Worm (Caenorhabditis elegans): ENCODE results near the gene C33H5.16.

Gene C33H5.16

DNA sequence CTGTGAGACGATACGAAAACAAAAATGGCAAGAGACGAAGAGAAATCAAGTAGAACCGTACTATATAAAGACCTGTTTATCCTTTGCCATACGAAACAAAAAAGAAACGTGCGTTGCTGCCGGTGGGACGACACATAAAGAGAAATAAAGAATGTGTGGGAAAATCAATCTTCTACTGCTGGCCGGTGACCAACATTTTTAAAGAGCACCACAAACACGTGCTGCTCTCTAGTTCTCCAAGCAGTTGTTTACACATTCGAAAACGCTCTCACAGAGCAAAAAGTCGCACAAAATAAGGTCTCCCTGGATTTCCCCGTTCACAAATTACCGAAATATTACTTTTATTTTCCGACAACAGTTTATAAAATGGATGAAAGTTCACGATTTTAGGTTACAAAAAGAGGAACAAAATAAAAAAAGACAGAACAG lies 13.6 kb downstream of the C33H5.16 start, which contains the start of gene imp-3:
TSS of gene imp-3 (minus strand) at position 93 of the 429 bp plus-strand sequence.
- TF ChIP-seq mab-9 (GFP tag; IDR thresholded peaks at IDR 0.05) = no peak
- no peak for TF ChIP-seq egl-13 (tag; optimal IDR thresholded peaks at IDR 0.05)
- TF ChIP-seq dsc-1 (tag; optimal IDR thresholded peaks at IDR 0.05) = peak; percentile 18
- TF ChIP-seq aly-2 (tag; optimal IDR thresholded peaks at IDR 0.05) = peak; percentile 16
- TF ChIP-seq C04F5.9 (tag; optimal IDR thresholded peaks at IDR 0.05) = no peak
- no peak for TF ChIP-seq lin-39 (tag; optimal IDR thresholded peaks at IDR 0.05)
- no peak for TF ChIP-seq ceh-90 (tag; optimal IDR thresholded peaks at IDR 0.05)
- no peak for TF ChIP-seq fkh-10 (GFP tag; optimal IDR thresholded peaks at IDR 0.05)
- TF ChIP-seq efl-1 (optimal IDR thresholded peaks at IDR 0.05) = peak; percentile 26 to 42
- peak; percentile 21 to 95 for TF ChIP-seq efl-1 (GFP tag; optimal IDR thresholded peaks at IDR 0.05 in 1 of 2)
- TF ChIP-seq hpl-2 (GFP tag; optimal IDR thresholded peaks at IDR 0.05) = no peak
- no peak for TF ChIP-seq ceh-82 (tag; optimal IDR thresholded peaks at IDR 0.05)
- TF ChIP-seq ceh-88 (GFP tag; IDR thresholded peaks at IDR 0.05) = 0 out of 2 replicates have a peak, but pooled peaks have one; percentile 11
- TF ChIP-seq nhr-71 (tag; optimal IDR thresholded peaks at IDR 0.05) = peak; percentile 65
- no peak for TF ChIP-seq jun-1 (tag; optimal IDR thresholded peaks at IDR 0.05)
- no peak for TF ChIP-seq alr-1 (tag; optimal IDR thresholded peaks at IDR 0.05; ENCODE audit: borderline replicate concordance)
- no peak for TF ChIP-seq nhr-28 (tag; optimal IDR thresholded peaks at IDR 0.05)
- TF ChIP-seq ets-5 (GFP tag; IDR thresholded peaks at IDR 0.05) = no peak
- peak; percentile 66 for TF ChIP-seq nhr-47 (tag; optimal IDR thresholded peaks at IDR 0.05)
- TF ChIP-seq aha-1 (tag; optimal IDR thresholded peaks at IDR 0.05) = no peak
- peak; percentile 31 for TF ChIP-seq rnt-1 (tag; optimal IDR thresholded peaks at IDR 0.05)
- no peak for TF ChIP-seq nhr-76 (tag; optimal IDR thresholded peaks at IDR 0.05)
- TF ChIP-seq nhr-237 (tag; optimal IDR thresholded peaks at IDR 0.05) = no peak
- TF ChIP-seq pax-3 (tag; optimal IDR thresholded peaks at IDR 0.05) = no peak
- peak; percentile 13 to 62 for TF ChIP-seq lin-35 (GFP tag; optimal IDR thresholded peaks at IDR 0.05)
- TF ChIP-seq grh-1 (GFP tag; IDR thresholded peaks at IDR 0.05) = 0 out of 2 replicates have a peak, but pooled peaks have one; percentile 25
- TF ChIP-seq nhr-85 (tag) = peak; percentile 40
- peak; percentile 71 for TF ChIP-seq lin-14 (GFP tag; optimal IDR thresholded peaks at IDR 0.05)
- TF ChIP-seq nhr-90 (tag; optimal IDR thresholded peaks at IDR 0.05; ENCODE audit: poor library complexity) = peak; percentile 58
- TF ChIP-seq Y116A8C.19 (tag; optimal IDR thresholded peaks at IDR 0.05; ENCODE audit: borderline replicate concordance) = no peak
- peak in 1 of 2 experiments; percentile 78 for TF ChIP-seq mdl-1 (tag; optimal IDR thresholded peaks at IDR 0.05)
- no peak for TF ChIP-seq swsn-7 (tag; optimal IDR thresholded peaks at IDR 0.05)
- no peak for TF ChIP-seq egl-27 (tag; optimal IDR thresholded peaks at IDR 0.05)
- peak; percentile 21 for TF ChIP-seq blmp-1 (tag; optimal IDR thresholded peaks at IDR 0.05)
- no peak for TF ChIP-seq C16A3.4 (tag; optimal IDR thresholded peaks at IDR 0.05)
- no peak for TF ChIP-seq nhr-11 (tag; optimal IDR thresholded peaks at IDR 0.05)
- TF ChIP-seq sptf-1 (tag; optimal IDR thresholded peaks at IDR 0.05) = no peak
- no peak for TF ChIP-seq nhr-77 (tag; optimal IDR thresholded peaks at IDR 0.05)
- TF ChIP-seq pqm-1 (tag; optimal IDR thresholded peaks at IDR 0.05) = no peak
- peak in 2 of 3 experiments; percentile 31 to 41 for TF ChIP-seq dpl-1 (GFP tag; optimal IDR thresholded peaks at IDR 0.05)
- peak; percentile 93 for TF ChIP-seq ama-1 (optimal IDR thresholded peaks at IDR 0.05)
- peak; percentile 7 for TF ChIP-seq xbp-1 (tag; optimal IDR thresholded peaks at IDR 0.05)
- 0 out of 2 replicates have a peak, but pooled peaks have one; percentile 11 for TF ChIP-seq nhr-19 (GFP tag; conservative IDR thresholded peaks at IDR 0.05)
- peak; percentile 55 to 60 for TF ChIP-seq lsy-2 (tag; optimal IDR thresholded peaks at IDR 0.05)
- no peak for TF ChIP-seq nhr-12 (tag; optimal IDR thresholded peaks at IDR 0.05)
- no peak for TF ChIP-seq efl-3 (GFP tag; optimal IDR thresholded peaks at IDR 0.05)
- no peak for TF ChIP-seq sup-37 (GFP tag; optimal IDR thresholded peaks at IDR 0.05)
- TF ChIP-seq fos-1 (tag; optimal IDR thresholded peaks at IDR 0.05) = no peak
- peak; percentile 32 for TF ChIP-seq unc-130 (tag; optimal IDR thresholded peaks at IDR 0.05)
- TF ChIP-seq isw-1 (GFP tag; IDR thresholded peaks at IDR 0.05) = no peak
- TF ChIP-seq tlp-1 (tag; optimal IDR thresholded peaks at IDR 0.05) = no peak
- TF ChIP-seq ceh-63 (GFP tag; optimal IDR thresholded peaks at IDR 0.05) = no peak
- peak; percentile 46 for TF ChIP-seq nhr-20 (tag; optimal IDR thresholded peaks at IDR 0.05)
- TF ChIP-seq elt-3 (tag; optimal IDR thresholded peaks at IDR 0.05) = peak in 3 of 6 experiments; percentile 12 to 56 (median 15)

Measured in whole organism, L1 larva.